Fruit fly (Drosophila melanogaster) Kc167 (cell line): ENCODE measurements around the gene CG31807.

Source experiments
- Myc ChIP-seq: fragments of >200 bp; optimal IDR thresholded peaks from 2 replicates; lab custom pipeline; 2017; ENCODE audit warnings: missing external identifiers
- Sin3A ChIP-seq: fragments of >200 bp; optimal IDR thresholded peaks from 2 replicates; lab custom pipeline; 2018; ENCODE audit warnings: missing external identifiers
- h ChIP-seq: fragments of >200 bp; optimal IDR thresholded peaks from 3 replicates; lab custom pipeline; 2018; ENCODE audit warnings: missing external identifiers
- insv ChIP-seq: fragments of >200 bp; optimal IDR thresholded peaks from 3 replicates; lab custom pipeline; 2018; ENCODE audit warnings: missing external identifiers
- psq ChIP-seq: fragments of >200 bp; optimal IDR thresholded peaks from 2 replicates; lab custom pipeline; 2017; ENCODE audit warnings: missing external identifiers
- ttk ChIP-seq: sonication (Bioruptor generic); optimal IDR thresholded peaks from 2 replicates; lab custom pipeline; 2017; ENCODE audit warnings: missing external identifiers

dm6 chr2L:16711891-16712290 lies 28.1 kb upstream of the CG31807 start:
- TF ChIP-seq h, result no peak
- TF ChIP-seq ttk (lab: Kevin White, UChicago), result no peak
- TF ChIP-seq Myc (lab: Kevin White, UChicago), result no peak
- TF ChIP-seq psq (lab: Kevin White, UChicago), result no peak
- TF ChIP-seq Sin3A, result no peak
- TF ChIP-seq insv (lab: Kevin White, UChicago), result no peak
